Fruit fly (Drosophila melanogaster): ENCODE results near the gene Nup107.

DNA sequence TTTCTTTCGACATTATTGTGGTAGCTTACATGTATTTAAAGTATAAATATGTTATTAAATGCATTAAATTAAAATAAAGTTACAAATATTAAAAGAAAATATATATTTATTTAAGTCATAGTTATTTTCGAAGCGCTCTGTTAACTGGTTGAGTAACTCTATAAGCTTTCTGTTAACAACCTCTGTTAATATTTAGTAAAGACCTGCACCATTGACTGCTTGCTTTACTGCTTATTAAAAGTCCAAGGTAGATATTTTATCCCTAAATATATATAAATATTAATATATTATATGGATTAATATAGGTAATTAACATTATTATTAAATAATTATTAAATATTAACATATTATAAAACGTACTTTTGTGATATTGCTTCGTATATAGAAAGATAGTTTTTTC lies 14.3 kb downstream of the Nup107 start:
- TF ChIP-seq insv (optimal IDR thresholded peaks at IDR 0.05) (no peak), psq (optimal IDR thresholded peaks at IDR 0.05) (no peak), Sin3A (optimal IDR thresholded peaks at IDR 0.05) (no peak), h (optimal IDR thresholded peaks at IDR 0.05) (no peak), Myc (optimal IDR thresholded peaks at IDR 0.05) (no peak)

Data from Kc167 (cell line).